Fruit fly (Drosophila melanogaster) whole organism, embryonic: Measurements from ENCODE around the gene usp.

ENCODE experiments used
- Aef1 ChIP-seq: fragments of 200-800 bp; sonication (Bioruptor generic); IDR thresholded peaks from 3 replicates; pipeline ENCODE4 v1.3.6; 2022; ENCODE audit warnings: missing biosample characterization, missing genetic modification characterization
- B-H2 ChIP-seq: fragments of 200-800 bp; sonication (Bioruptor generic); optimal IDR thresholded peaks from 2 replicates; lab custom pipeline; 2018; ENCODE audit warnings: missing biosample characterization, mild to moderate bottlenecking, missing genetic modification characterization
- Bgb ChIP-seq: fragments of 200-800 bp; sonication (Bioruptor generic); IDR thresholded peaks from 2 replicates; pipeline ENCODE4 v1.3.6; 2022; ENCODE audit warnings: missing biosample characterization, missing genetic modification characterization; ENCODE audit not compliant: partially characterized antibody
- CG10543 ChIP-seq: fragments of 200-800 bp; sonication (Bioruptor generic); optimal IDR thresholded peaks from 3 replicates; lab custom pipeline; 2017; ENCODE audit warnings: missing biosample characterization, mild to moderate bottlenecking, missing genetic modification characterization, moderate library complexity
- CG11085 ChIP-seq: fragments of 200-800 bp; sonication (Bioruptor generic); IDR thresholded peaks from 2 replicates; pipeline ENCODE4 v1.3.6; 2022; ENCODE audit warnings: missing biosample characterization, missing genetic modification characterization
- CG11504 ChIP-seq: fragments of 200-800 bp; sonication (Bioruptor generic); optimal IDR thresholded peaks from 3 replicates; lab custom pipeline; 2019; ENCODE audit warnings: missing biosample characterization, mild to moderate bottlenecking, missing genetic modification characterization, moderate library complexity
- CG11695 ChIP-seq: fragments of 200-800 bp; sonication (Bioruptor generic); IDR thresholded peaks from 3 replicates; pipeline ENCODE4 v1.3.6; 2022; ENCODE audit warnings: missing biosample characterization, missing genetic modification characterization
- CG11723 ChIP-seq: fragments of 200-800 bp; sonication (Bioruptor generic); optimal IDR thresholded peaks from 2 replicates; lab custom pipeline; 2017; ENCODE audit warnings: missing biosample characterization, mild to moderate bottlenecking, missing genetic modification characterization
- CG12155 ChIP-seq: fragments of 200-800 bp; sonication (Bioruptor generic); optimal IDR thresholded peaks from 3 replicates; lab custom pipeline; 2016; ENCODE audit warnings: missing biosample characterization, missing genetic modification characterization
- CG13894 ChIP-seq: fragments of 200-800 bp; sonication (Bioruptor generic); optimal IDR thresholded peaks from 3 replicates; lab custom pipeline; 2018; ENCODE audit warnings: missing biosample characterization, mild to moderate bottlenecking, missing genetic modification characterization, moderate library complexity
- CG14014 ChIP-seq: fragments of 200-800 bp; sonication (Bioruptor generic); IDR thresholded peaks from 2 replicates; pipeline ENCODE4 v1.3.6; 2022; ENCODE audit warnings: missing biosample characterization, missing genetic modification characterization
- CG15514 ChIP-seq: fragments of 200-800 bp; sonication (Bioruptor generic); optimal IDR thresholded peaks from 3 replicates; lab custom pipeline; 2017; ENCODE audit warnings: missing biosample characterization, missing genetic modification characterization, mild to moderate bottlenecking, moderate library complexity, missing genetic modification reagents
- CG17359 ChIP-seq: fragments of 200-800 bp; sonication (Bioruptor generic); optimal IDR thresholded peaks from 3 replicates; lab custom pipeline; 2018; ENCODE audit warnings: missing biosample characterization, mild to moderate bottlenecking, missing genetic modification characterization, moderate library complexity
- CG3065 ChIP-seq: fragments of 200-800 bp; sonication (Bioruptor generic); optimal IDR thresholded peaks from 2 replicates; lab custom pipeline; 2016; ENCODE audit warnings: missing biosample characterization, missing genetic modification characterization
- CG32532 ChIP-seq: fragments of 200-800 bp; sonication (Bioruptor generic); IDR thresholded peaks from 2 replicates; pipeline ENCODE4 v1.3.6; 2022; ENCODE audit warnings: missing biosample characterization, missing genetic modification characterization
- CG4328 ChIP-seq: fragments of 200-800 bp; sonication (Bioruptor generic); optimal IDR thresholded peaks from 3 replicates; lab custom pipeline; 2017; ENCODE audit warnings: missing biosample characterization, missing genetic modification reagents, missing genetic modification characterization
- CG43689 ChIP-seq: fragments of 200-800 bp; sonication (Bioruptor generic); IDR thresholded peaks from 2 replicates; pipeline ENCODE4 v1.3.6; 2022; ENCODE audit warnings: missing biosample characterization, missing genetic modification characterization
- CG4424 ChIP-seq: fragments of 200-800 bp; sonication (Bioruptor generic); optimal IDR thresholded peaks from 3 replicates; lab custom pipeline; 2016; ENCODE audit warnings: missing biosample characterization, missing genetic modification characterization
- CG4707 ChIP-seq: fragments of 200-800 bp; sonication (Bioruptor generic); optimal IDR thresholded peaks from 2 replicates; lab custom pipeline; 2018; ENCODE audit warnings: missing biosample characterization, mild to moderate bottlenecking, missing genetic modification characterization, moderate library complexity
- CG6765 ChIP-seq: fragments of 200-800 bp; sonication (Bioruptor generic); optimal IDR thresholded peaks from 3 replicates; lab custom pipeline; 2017; ENCODE audit warnings: missing biosample characterization, mild to moderate bottlenecking, missing genetic modification characterization
- CG8944 ChIP-seq: fragments of 200-800 bp; sonication (Bioruptor generic); optimal IDR thresholded peaks from 3 replicates; lab custom pipeline; 2016; ENCODE audit warnings: missing biosample characterization, missing genetic modification characterization
- Hr3 ChIP-seq: fragments of 200-800 bp; sonication (Bioruptor generic); optimal IDR thresholded peaks from 3 replicates; lab custom pipeline; 2016; ENCODE audit warnings: missing biosample characterization, missing genetic modification characterization
- MBD-R2 ChIP-seq: fragments of 200-800 bp; sonication (Bioruptor generic); IDR thresholded peaks from 2 replicates; pipeline ENCODE4 v1.3.6; 2022; ENCODE audit warnings: missing biosample characterization, missing genetic modification characterization
- Med ChIP-seq: fragments of 200-800 bp; sonication (Bioruptor generic); peaks from one replicate; lab custom pipeline; 2016; ENCODE audit warnings: missing biosample characterization, missing genetic modification characterization, mild to moderate bottlenecking, inconsistent platforms, moderate library complexity
- Side ChIP-seq: fragments of 200-800 bp; sonication (Bioruptor generic); optimal IDR thresholded peaks from 2 replicates; lab custom pipeline; 2016; ENCODE audit warnings: missing biosample characterization, missing genetic modification characterization
- Stat92E ChIP-seq, 3 experiments: fragments of >200 bp in 2 of 3; fragments of 200-800 bp in 1 of 3; sonication (Bioruptor generic) in 1 of 3; optimal IDR thresholded peaks; 2 replicates each; lab custom pipeline; 2017 to 2019; ENCODE audit warnings: missing biosample characterization in 3 of 3, missing genetic modification characterization in 3 of 3, mild to moderate bottlenecking in 1 of 3, moderate library complexity in 1 of 3
- Tbp ChIP-seq: fragments of >200 bp; optimal IDR thresholded peaks from 2 replicates; lab custom pipeline; 2018; ENCODE audit warnings: missing biosample characterization, missing genetic modification characterization
- Usf ChIP-seq: fragments of 200-800 bp; sonication (Bioruptor generic); optimal IDR thresholded peaks from 2 replicates; lab custom pipeline; 2017; ENCODE audit warnings: missing genotype, missing biosample characterization, missing genetic modification characterization
- abd-A ChIP-seq: fragments of 200-800 bp; sonication (Bioruptor generic); optimal IDR thresholded peaks from 3 replicates; lab custom pipeline; 2019; ENCODE audit warnings: missing biosample characterization, mild to moderate bottlenecking, missing genetic modification characterization, moderate library complexity
- al ChIP-seq: fragments of 200-800 bp; sonication (Bioruptor generic); IDR thresholded peaks from 2 replicates; pipeline ENCODE4 v1.3.6; 2022; ENCODE audit warnings: missing biosample characterization, missing genetic modification characterization
- ap ChIP-seq: fragments of 200-800 bp; sonication (Bioruptor generic); IDR thresholded peaks from 2 replicates; pipeline ENCODE4 v1.3.6; 2022; ENCODE audit warnings: missing biosample characterization, missing genetic modification characterization
- ase ChIP-seq: fragments of 200-800 bp; sonication (Bioruptor generic); IDR thresholded peaks from 3 replicates; pipeline ENCODE4 v1.3.6; 2022; ENCODE audit warnings: missing biosample characterization, missing genetic modification characterization
- br ChIP-seq: fragments of >200 bp; optimal IDR thresholded peaks from 2 replicates; lab custom pipeline; 2017
- croc ChIP-seq: fragments of 200-800 bp; sonication (Bioruptor generic); conservative IDR thresholded peaks from 3 replicates; pipeline ENCODE4 v1.3.6; 2022; ENCODE audit warnings: missing biosample characterization, missing genetic modification characterization
- eve ChIP-seq, 2 experiments: fragments of >200 bp; optimal IDR thresholded peaks; 2 replicates each; lab custom pipeline; 2017; ENCODE audit warnings: missing biosample characterization in 2 of 2, missing genetic modification characterization in 2 of 2
- exex ChIP-seq: fragments of 200-800 bp; sonication (Bioruptor generic); optimal IDR thresholded peaks from 4 replicates; lab custom pipeline; 2018; ENCODE audit warnings: missing biosample characterization, mild to moderate bottlenecking, missing genetic modification characterization, moderate library complexity
- gcm ChIP-seq: fragments of 200-800 bp; sonication (Bioruptor generic); optimal IDR thresholded peaks from 2 replicates; lab custom pipeline; 2019; ENCODE audit warnings: missing biosample characterization, mild to moderate bottlenecking, missing genetic modification characterization, moderate library complexity
- gro ChIP-seq: fragments of 200-800 bp; sonication (Bioruptor generic); optimal IDR thresholded peaks from 2 replicates; lab custom pipeline; 2016; ENCODE audit warnings: missing biosample characterization, missing genetic modification characterization
- h ChIP-seq: fragments of >200 bp; optimal IDR thresholded peaks from 2 replicates; lab custom pipeline; 2017
- her ChIP-seq: fragments of 200-800 bp; sonication (Bioruptor generic); optimal IDR thresholded peaks from 2 replicates; lab custom pipeline; 2016; ENCODE audit warnings: missing biosample characterization, missing genetic modification characterization
- jigr1 ChIP-seq: fragments of 200-800 bp; sonication (Bioruptor generic); IDR thresholded peaks from 3 replicates; pipeline ENCODE4 v1.3.6; 2022; ENCODE audit warnings: missing biosample characterization, missing genetic modification characterization
- kay ChIP-seq: fragments of 200-800 bp; sonication (Bioruptor generic); optimal IDR thresholded peaks from 2 replicates; lab custom pipeline; 2016; ENCODE audit warnings: missing biosample characterization, missing genetic modification characterization
- lbe ChIP-seq: fragments of 200-800 bp; sonication (Bioruptor generic); optimal IDR thresholded peaks from 2 replicates; lab custom pipeline; 2016; ENCODE audit warnings: missing biosample characterization, mild to moderate bottlenecking, missing genetic modification characterization
- otp ChIP-seq: fragments of 200-800 bp; sonication (Bioruptor generic); IDR thresholded peaks from 3 replicates; pipeline ENCODE4, ENCODE4 v1.3.6; 2022; ENCODE audit warnings: missing biosample characterization, missing genetic modification characterization
- p53 ChIP-seq: fragments of 200-800 bp; sonication (Bioruptor generic); optimal IDR thresholded peaks from 2 replicates; lab custom pipeline; 2016; ENCODE audit warnings: missing biosample characterization, missing genetic modification characterization
- pnt ChIP-seq: fragments of 200-800 bp; sonication (Bioruptor generic); optimal IDR thresholded peaks from 3 replicates; lab custom pipeline; 2016; ENCODE audit warnings: missing biosample characterization, missing genetic modification characterization
- repo ChIP-seq: fragments of 200-800 bp; sonication (Bioruptor generic); optimal IDR thresholded peaks from 2 replicates; lab custom pipeline; 2016; ENCODE audit warnings: missing biosample characterization, missing genetic modification characterization
- sr ChIP-seq: fragments of 200-800 bp; sonication (Bioruptor generic); IDR thresholded peaks from 3 replicates; pipeline ENCODE4 v1.3.6; 2022; ENCODE audit warnings: missing biosample characterization, missing genetic modification characterization
- stwl ChIP-seq: fragments of 200-800 bp; sonication (Bioruptor generic); optimal IDR thresholded peaks from 3 replicates; lab custom pipeline; 2018; ENCODE audit warnings: missing biosample characterization, mild to moderate bottlenecking, missing genetic modification characterization, moderate library complexity
- twi ChIP-seq: fragments of 200-800 bp; optimal IDR thresholded peaks from 2 replicates; lab custom pipeline; 2019; ENCODE audit warnings: missing biosample characterization, mild to moderate bottlenecking, missing genetic modification characterization, moderate library complexity
- unpg ChIP-seq: fragments of 200-800 bp; sonication (Bioruptor generic); optimal IDR thresholded peaks from 3 replicates; lab custom pipeline; 2018; ENCODE audit warnings: missing biosample characterization, mild to moderate bottlenecking, missing genetic modification characterization, moderate library complexity
- vnd ChIP-seq: fragments of 200-800 bp; sonication (Bioruptor generic); IDR thresholded peaks from 3 replicates; pipeline ENCODE4 v1.3.6; 2022; ENCODE audit warnings: missing biosample characterization, missing genetic modification characterization; ENCODE audit not compliant: partially characterized antibody
- vvl ChIP-seq: fragments of 200-800 bp; sonication (Bioruptor generic); IDR thresholded peaks from 2 replicates; pipeline ENCODE4 v1.3.6; 2022; ENCODE audit warnings: missing biosample characterization, missing genetic modification characterization

usp gene

dm6 chrX:2012837-2013236 lies 29.3 kb downstream of the usp start (continued):
- TF ChIP-seq p53 (GFP tag; lab: Kevin White, UChicago), result no peak
- TF ChIP-seq CG10543 (GFP tag; lab: Kevin White, UChicago), result peak; percentile 46
- TF ChIP-seq jigr1 (GFP tag; lab: Robert Waterston, UW), result no peak
- no peak for TF ChIP-seq ase (GFP tag; lab: Robert Waterston, UW)
- no peak for TF ChIP-seq twi (tag; lab: Kevin White, UChicago)
- TF ChIP-seq gcm, result no peak
- no peak for TF ChIP-seq CG14014 (GFP tag; lab: Robert Waterston, UW)
- TF ChIP-seq CG3065, result no peak
- no peak for TF ChIP-seq CG4424 (GFP tag; lab: Kevin White, UChicago)
- peak; percentile 88 for TF ChIP-seq Med (GFP tag; lab: Kevin White, UChicago)
- TF ChIP-seq MBD-R2 (GFP tag; lab: Robert Waterston, UW), result peak; percentile 25; the same call in 1 of the 2 replicates
- peak; percentile 16 for TF ChIP-seq lbe (GFP tag; lab: Kevin White, UChicago)
- TF ChIP-seq CG11504 (tag; lab: Kevin White, UChicago), result no peak
- no peak for TF ChIP-seq CG11723 (GFP tag; lab: Kevin White, UChicago)
- no peak for TF ChIP-seq vnd (GFP tag; lab: Robert Waterston, UW)
- no peak for TF ChIP-seq unpg (GFP tag; lab: Kevin White, UChicago)
- no peak for TF ChIP-seq abd-A
- no peak for TF ChIP-seq Stat92E (GFP tag; optimal IDR thresholded peaks at IDR 0.05; lab: Kevin White, UChicago)
- no peak for TF ChIP-seq eve (GFP tag; optimal IDR thresholded peaks at IDR 0.05; lab: Kevin White, UChicago)
- no peak for TF ChIP-seq ap
- TF ChIP-seq gro (GFP tag; lab: Kevin White, UChicago), result peak; percentile 46
- no peak for TF ChIP-seq CG12155 (GFP tag; lab: Kevin White, UChicago)
- no peak for TF ChIP-seq h (lab: Kevin White, UChicago)
- TF ChIP-seq kay, result no peak
- 0 out of 2 replicates have a peak, but pooled peaks have one; percentile 9 for TF ChIP-seq al
- no peak for TF ChIP-seq stwl (tag; lab: Kevin White, UChicago)
- no peak for TF ChIP-seq Aef1 (GFP tag; lab: Robert Waterston, UW)
- TF ChIP-seq otp, result no peak
- TF ChIP-seq CG15514 (GFP tag; lab: Kevin White, UChicago), result no peak
- no peak for TF ChIP-seq sr (GFP tag; lab: Robert Waterston, UW)
- no peak for TF ChIP-seq Usf (GFP tag; lab: Kevin White, UChicago)
- no peak for TF ChIP-seq br (lab: Kevin White, UChicago)
- TF ChIP-seq exex (tag; lab: Kevin White, UChicago), result no peak
- TF ChIP-seq CG11695, result no peak
- TF ChIP-seq Tbp, result no peak
- TF ChIP-seq repo (GFP tag; lab: Kevin White, UChicago), result no peak
- no peak for TF ChIP-seq vvl (GFP tag; lab: Robert Waterston, UW)
- no peak for TF ChIP-seq Bgb (GFP tag; lab: Robert Waterston, UW)
- TF ChIP-seq CG17359 (tag; lab: Kevin White, UChicago), result no peak
- TF ChIP-seq CG32532, result no peak
- no peak for TF ChIP-seq croc
- peak; percentile 24 for TF ChIP-seq her
- no peak for TF ChIP-seq CG4328 (GFP tag; lab: Kevin White, UChicago)
- TF ChIP-seq CG43689 (GFP tag; lab: Robert Waterston, UW), result no peak
- TF ChIP-seq Hr3 (GFP tag; lab: Kevin White, UChicago), result no peak
- peak; percentile 33 for TF ChIP-seq Side
- TF ChIP-seq pnt (GFP tag; lab: Kevin White, UChicago), result no peak
- no peak for TF ChIP-seq CG13894 (tag; lab: Kevin White, UChicago)
- no peak for TF ChIP-seq CG8944 (GFP tag; lab: Kevin White, UChicago)
- no peak for TF ChIP-seq CG4707 (GFP tag; lab: Kevin White, UChicago)
- TF ChIP-seq CG6765 (GFP tag; lab: Kevin White, UChicago), result no peak
- no peak for TF ChIP-seq B-H2 (GFP tag; lab: Kevin White, UChicago)
- TF ChIP-seq CG11085 (GFP tag; lab: Robert Waterston, UW), result no peak
